Worm (Caenorhabditis elegans) whole organism, late embryonic: ENCODE measurements around the gene glna-2.
A peak's percentile ranks its signal among the peaks of the same experiment; 100 is the strongest.

ENCODE experiments used
- K09A11.1 ChIP-seq: sonication (generic microtip); optimal IDR thresholded peaks from 2 replicates; lab custom pipeline; 2017; ENCODE audit warnings: antibody characterized with exemption, mild to moderate bottlenecking, missing genetic modification characterization, missing compliant biosample characterization; ENCODE audit not compliant: insufficient read depth
- ama-1 ChIP-seq: fragments of 150-350 bp; optimal IDR thresholded peaks from 2 replicates; lab custom pipeline; 2014
- ceh-14 ChIP-seq: sonication (generic microtip); optimal IDR thresholded peaks from 2 replicates; lab custom pipeline; 2016; ENCODE audit warnings: missing genotype, missing genetic modification characterization, missing compliant biosample characterization
- ceh-19 ChIP-seq: fragments of 200-800 bp; sonication (Bioruptor generic); optimal IDR thresholded peaks from 2 replicates; lab custom pipeline; 2018; ENCODE audit warnings: mild to moderate bottlenecking, missing genetic modification characterization, missing compliant biosample characterization
- ceh-2 ChIP-seq: sonication (generic microtip); optimal IDR thresholded peaks from 2 replicates; lab custom pipeline; 2016; ENCODE audit warnings: missing genotype, missing genetic modification characterization, missing compliant biosample characterization
- ceh-24 ChIP-seq: sonication (generic microtip); optimal IDR thresholded peaks from 2 replicates; lab custom pipeline; 2016; ENCODE audit warnings: mild to moderate bottlenecking, missing genetic modification characterization, missing compliant biosample characterization
- ceh-30 ChIP-seq: fragments of 150-350 bp; optimal IDR thresholded peaks from 2 replicates; lab custom pipeline; 2014; ENCODE audit warnings: missing biosample characterization, missing genetic modification characterization
- ceh-31 ChIP-seq: sonication (generic microtip); optimal IDR thresholded peaks from 2 replicates; lab custom pipeline; 2016; ENCODE audit warnings: missing genetic modification characterization, missing compliant biosample characterization
- ceh-34 ChIP-seq: sonication (generic microtip); optimal IDR thresholded peaks from 2 replicates; lab custom pipeline; 2016; ENCODE audit warnings: mild to moderate bottlenecking, missing genetic modification characterization, missing compliant biosample characterization
- ceh-45 ChIP-seq: fragments of 200-800 bp; sonication (Bioruptor generic); IDR thresholded peaks from 2 replicates; pipeline ENCODE4 v1.3.6; 2022; ENCODE audit warnings: missing genetic modification reagents, missing genetic modification characterization, missing compliant biosample characterization
- ceh-48 ChIP-seq: sonication (generic microtip); optimal IDR thresholded peaks from 2 replicates; lab custom pipeline; 2016; ENCODE audit warnings: missing genetic modification characterization, inconsistent platforms, missing compliant biosample characterization
- ceh-6 ChIP-seq: fragments of 200-800 bp; sonication (Bioruptor generic); optimal IDR thresholded peaks from 2 replicates; lab custom pipeline; 2018; ENCODE audit warnings: mild to moderate bottlenecking, missing genetic modification characterization, missing compliant biosample characterization
- che-1 ChIP-seq: sonication (generic microtip); optimal IDR thresholded peaks from 2 replicates; lab custom pipeline; 2016; ENCODE audit warnings: mild to moderate bottlenecking, missing genetic modification characterization, missing compliant biosample characterization
- dmd-4 ChIP-seq: sonication (generic microtip); optimal IDR thresholded peaks from 2 replicates; lab custom pipeline; 2016; ENCODE audit warnings: borderline replicate concordance, missing genetic modification characterization, missing compliant biosample characterization
- elt-4 ChIP-seq: sonication (generic microtip); optimal IDR thresholded peaks from 2 replicates; lab custom pipeline; 2016; ENCODE audit warnings: missing genetic modification characterization, missing compliant biosample characterization
- ets-4 ChIP-seq: sonication (generic microtip); optimal IDR thresholded peaks from 2 replicates; lab custom pipeline; 2016; ENCODE audit warnings: missing genetic modification characterization, missing compliant biosample characterization
- eyg-1 ChIP-seq: sonication (generic microtip); optimal IDR thresholded peaks from 2 replicates; lab custom pipeline; 2016; ENCODE audit warnings: missing genotype, missing genetic modification characterization, missing compliant biosample characterization
- fax-1 ChIP-seq: sonication (generic microtip); optimal IDR thresholded peaks from 2 replicates; lab custom pipeline; 2016; ENCODE audit warnings: missing genotype, missing genetic modification characterization, missing compliant biosample characterization
- fkh-6 ChIP-seq: sonication (generic microtip); optimal IDR thresholded peaks from 2 replicates; lab custom pipeline; 2016; ENCODE audit warnings: missing genetic modification characterization, missing compliant biosample characterization
- gmeb-2 ChIP-seq: sonication (generic microtip); optimal IDR thresholded peaks from 2 replicates; lab custom pipeline; 2016; ENCODE audit warnings: missing genetic modification characterization, inconsistent platforms, missing compliant biosample characterization
- hlh-6 ChIP-seq: sonication (generic microtip); optimal IDR thresholded peaks from 2 replicates; lab custom pipeline; 2016; ENCODE audit warnings: missing genotype, missing genetic modification characterization, missing compliant biosample characterization
- hlh-8 ChIP-seq: sonication (generic microtip); optimal IDR thresholded peaks from 2 replicates; lab custom pipeline; 2016; ENCODE audit warnings: missing genotype, missing genetic modification characterization, missing compliant biosample characterization
- madf-2 ChIP-seq: sonication (generic microtip); optimal IDR thresholded peaks from 2 replicates; lab custom pipeline; 2017; ENCODE audit warnings: missing genetic modification characterization, missing compliant biosample characterization
- nfya-1 ChIP-seq: sonication (generic microtip); optimal IDR thresholded peaks from 2 replicates; lab custom pipeline; 2017; ENCODE audit warnings: missing genetic modification characterization, mild to moderate bottlenecking, missing compliant biosample characterization, antibody characterized with exemption, moderate library complexity
- nhr-232 ChIP-seq: sonication (generic microtip); optimal IDR thresholded peaks from 2 replicates; lab custom pipeline; 2016; ENCODE audit warnings: missing genetic modification characterization, missing compliant biosample characterization
- pag-3 ChIP-seq: sonication (generic microtip); optimal IDR thresholded peaks from 2 replicates; lab custom pipeline; 2016; ENCODE audit warnings: missing compliant biosample characterization, missing genetic modification characterization, borderline replicate concordance
- pat-9 ChIP-seq: fragments of 200-800 bp; sonication (Bioruptor generic); optimal IDR thresholded peaks from 2 replicates; lab custom pipeline; 2018; ENCODE audit warnings: mild to moderate bottlenecking, missing genetic modification characterization, moderate library complexity, missing compliant biosample characterization
- pax-1 ChIP-seq: fragments of 150-350 bp; optimal IDR thresholded peaks from 2 replicates; lab custom pipeline; 2014; ENCODE audit warnings: missing biosample characterization, missing genetic modification characterization
- pha-2 ChIP-seq: sonication (generic microtip); optimal IDR thresholded peaks from 2 replicates; lab custom pipeline; 2017; ENCODE audit warnings: mild to moderate bottlenecking, missing genetic modification characterization, missing compliant biosample characterization
- pha-4 ChIP-seq: fragments of 150-350 bp; optimal IDR thresholded peaks from 2 replicates; lab custom pipeline; 2018; ENCODE audit warnings: missing biosample characterization, missing genetic modification reagents, missing genetic modification characterization
- pqm-1 ChIP-seq: sonication (generic microtip); optimal IDR thresholded peaks from 2 replicates; lab custom pipeline; 2016; ENCODE audit warnings: missing genetic modification characterization, missing compliant biosample characterization
- pros-1 ChIP-seq: fragments of 150-350 bp; optimal IDR thresholded peaks from 2 replicates; lab custom pipeline; 2014; ENCODE audit warnings: missing biosample characterization, missing genetic modification reagents, missing genetic modification characterization
- rnt-1 ChIP-seq: sonication (generic microtip); optimal IDR thresholded peaks from 2 replicates; lab custom pipeline; 2016; ENCODE audit warnings: missing genetic modification characterization, missing compliant biosample characterization
- sdc-2 ChIP-seq: sonication (generic microtip); optimal IDR thresholded peaks from 2 replicates; lab custom pipeline; 2016; ENCODE audit warnings: missing genotype, missing genetic modification characterization, missing compliant biosample characterization
- syd-9 ChIP-seq: sonication (generic microtip); optimal IDR thresholded peaks from 2 replicates; lab custom pipeline; 2016; ENCODE audit warnings: mild to moderate bottlenecking, missing genetic modification characterization, moderate library complexity, missing compliant biosample characterization
- unc-42 ChIP-seq: sonication (generic microtip); optimal IDR thresholded peaks from 2 replicates; lab custom pipeline; 2016; ENCODE audit warnings: missing genotype, missing genetic modification characterization, missing compliant biosample characterization
- unc-86 ChIP-seq: sonication (generic microtip); optimal IDR thresholded peaks from 2 replicates; lab custom pipeline; 2016; ENCODE audit warnings: missing genetic modification characterization, missing compliant biosample characterization

The glna-2 gene

DNA sequence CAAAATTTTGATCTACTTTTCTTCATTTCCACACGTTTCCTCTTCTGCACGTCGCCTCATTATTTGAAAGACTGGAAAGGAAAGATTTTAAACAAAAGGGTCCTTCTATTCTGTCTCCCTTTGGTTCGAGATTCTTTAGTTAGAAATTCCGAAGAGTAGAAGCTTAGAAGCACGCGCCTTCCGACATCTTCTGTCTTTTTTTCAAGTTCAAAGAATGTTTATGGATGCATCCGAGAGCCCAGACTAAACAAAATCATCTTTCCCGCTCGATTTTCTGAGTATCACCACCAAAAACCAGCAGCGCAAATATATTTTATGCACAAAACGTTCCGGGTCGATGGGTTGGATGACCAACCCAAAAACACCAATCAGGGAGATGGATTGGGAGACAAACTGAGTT, 24.4 kb upstream of the glna-2 start:
- TF ChIP-seq elt-4 (no peak), ceh-34 (tag; lab: Kevin White, UChicago) (no peak)
- TF ChIP-seq, all 69 proteins: peak for 0

DNA sequence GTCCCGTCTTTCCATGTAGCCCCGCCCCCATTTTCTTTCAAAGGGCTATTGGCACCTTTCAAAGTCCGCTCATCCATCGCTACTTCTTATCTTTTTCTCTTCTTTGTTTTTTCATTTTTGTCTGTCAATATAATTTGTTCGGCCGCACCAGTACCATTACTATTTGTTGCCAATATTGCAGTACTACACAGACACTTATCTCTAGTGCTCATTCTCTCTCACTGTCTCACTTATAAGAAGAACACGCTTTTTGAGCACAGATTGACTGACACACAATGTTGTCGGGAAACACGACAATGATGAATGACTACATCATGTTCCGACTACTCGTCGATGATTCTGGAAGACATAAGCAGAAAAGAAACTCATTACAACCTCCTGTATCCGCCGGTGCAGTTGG, 23.4 kb upstream of the glna-2 start:
- TF ChIP-seq pag-3 (tag; lab: Kevin White, UChicago), result no peak
- TF ChIP-seq pha-4 (tag; lab: Kevin White, UChicago), result no peak
- no peak for TF ChIP-seq eyg-1 (tag; lab: Kevin White, UChicago)
- no peak for TF ChIP-seq fax-1 (tag; lab: Kevin White, UChicago)
- TF ChIP-seq madf-2 (tag; lab: Kevin White, UChicago), result no peak
- TF ChIP-seq ceh-14 (tag; lab: Kevin White, UChicago), result no peak
- TF ChIP-seq pqm-1 (tag; lab: Kevin White, UChicago), result no peak
- TF ChIP-seq nhr-232 (tag; lab: Kevin White, UChicago), result no peak
- no peak for TF ChIP-seq syd-9
- no peak for TF ChIP-seq K09A11.1
- no peak for TF ChIP-seq sdc-2
- TF ChIP-seq ceh-6 (GFP tag; lab: Kevin White, UChicago), result no peak
- no peak for TF ChIP-seq nfya-1 (tag; lab: Kevin White, UChicago)
- no peak for TF ChIP-seq ceh-24 (tag; lab: Kevin White, UChicago)
- TF ChIP-seq rnt-1 (tag; lab: Kevin White, UChicago), result no peak
- TF ChIP-seq ceh-30 (tag; lab: Kevin White, UChicago), result no peak
- TF ChIP-seq ceh-48 (tag; lab: Kevin White, UChicago), result no peak
- TF ChIP-seq ceh-45 (GFP tag; lab: Robert Waterston, UW), result no peak
- no peak for TF ChIP-seq pros-1 (tag; lab: Kevin White, UChicago)
- TF ChIP-seq ceh-2 (tag; lab: Kevin White, UChicago), result no peak

DNA sequence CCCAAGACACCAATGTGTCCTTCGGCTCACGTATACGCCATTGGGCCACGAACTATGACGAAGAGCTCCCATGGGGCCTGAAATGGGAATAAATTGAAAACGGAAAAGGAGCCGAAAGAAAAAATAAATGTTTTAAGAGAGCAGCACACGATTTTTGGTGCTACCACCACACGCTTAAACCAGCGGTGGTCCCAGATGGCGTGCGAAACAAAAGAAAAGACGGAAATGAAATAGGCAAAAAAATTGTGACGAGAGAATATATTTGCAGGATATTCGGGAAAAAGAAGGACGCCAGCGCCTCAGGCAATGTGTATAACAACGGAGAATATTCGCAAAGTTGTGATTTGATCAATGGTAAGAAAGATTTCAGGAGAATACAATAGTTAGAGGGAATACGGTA, 21.5 kb upstream of the glna-2 start:
- TF ChIP-seq pax-1 (tag; lab: Kevin White, UChicago) (no peak), gmeb-2 (no peak), fkh-6 (no peak), hlh-6 (tag; lab: Kevin White, UChicago) (no peak), unc-86 (tag; lab: Kevin White, UChicago) (no peak), ceh-19 (GFP tag; lab: Kevin White, UChicago) (no peak), ceh-31 (no peak), pha-2 (tag; lab: Kevin White, UChicago) (no peak)

DNA sequence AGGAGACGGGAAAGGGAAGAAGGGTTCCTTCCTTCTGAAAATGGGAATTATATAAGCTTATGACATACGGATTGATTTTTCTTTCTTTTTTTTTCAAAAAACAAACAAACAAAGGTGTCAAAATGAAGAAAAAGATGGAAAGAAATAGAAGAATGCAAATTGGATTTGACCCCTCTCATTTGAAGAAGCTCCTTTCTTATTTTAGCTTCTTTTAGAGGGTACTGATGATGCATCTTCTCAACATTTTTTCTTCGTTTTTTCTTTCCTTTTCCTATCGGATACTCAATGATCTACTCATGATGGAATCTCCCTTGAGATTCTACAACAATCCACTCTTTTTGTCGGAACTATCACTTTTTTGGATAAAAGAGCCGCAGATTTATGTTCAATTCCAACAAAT, 18.2 kb upstream of the glna-2 start:
- peak; percentile 69 for TF ChIP-seq unc-42 (tag; lab: Kevin White, UChicago)
- no peak for TF ChIP-seq hlh-8 (tag; lab: Kevin White, UChicago)
- TF ChIP-seq, all 69 proteins: peak for 1

DNA sequence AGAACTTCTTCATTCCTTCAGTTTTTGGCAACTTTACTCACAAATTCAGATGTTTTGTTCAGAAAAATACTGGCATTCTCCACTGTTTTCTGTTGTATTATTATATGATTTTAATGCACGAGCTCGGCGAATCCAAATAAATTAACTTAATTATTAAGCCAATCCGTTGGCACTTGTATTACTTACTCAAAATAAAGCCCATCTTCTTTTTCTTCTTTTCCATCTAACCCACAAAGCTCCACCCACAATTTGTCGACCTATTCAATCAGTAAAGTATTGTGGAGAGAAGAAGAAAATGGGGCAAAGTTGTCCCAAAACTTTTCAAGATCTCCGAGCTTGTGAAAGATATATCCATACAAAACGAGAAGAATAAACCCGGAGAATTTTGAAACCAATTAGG, 17.2 kb upstream of the glna-2 start:
- TF ChIP-seq pat-9 (tag; lab: Kevin White, UChicago) (no peak), dmd-4 (tag; lab: Kevin White, UChicago) (no peak), ets-4 (tag; lab: Kevin White, UChicago) (no peak), nhr-232 (tag; lab: Kevin White, UChicago) (no peak), che-1 (tag; lab: Kevin White, UChicago) (no peak), unc-42 (tag; lab: Kevin White, UChicago) (peak; percentile 71), ceh-30 (tag; lab: Kevin White, UChicago) (no peak), ama-1 (lab: Kevin White, UChicago) (no peak)
